Fruit fly (Drosophila melanogaster) whole organism, prepupa: ENCODE data around the gene Spn.

Experiments
- CG11902 ChIP-seq: fragments of 200-800 bp; sonication (Bioruptor generic); optimal IDR thresholded peaks from 3 replicates; lab custom pipeline; 2016; ENCODE audit warnings: missing biosample characterization, missing genetic modification characterization
- CG3032 ChIP-seq: fragments of 200-800 bp; optimal IDR thresholded peaks from 2 replicates; lab custom pipeline; 2019; ENCODE audit warnings: missing biosample characterization, mild to moderate bottlenecking, missing genetic modification characterization, moderate library complexity
- CG31627 ChIP-seq: fragments of 200-800 bp; sonication (Bioruptor generic); optimal IDR thresholded peaks from 3 replicates; lab custom pipeline; 2016; ENCODE audit warnings: missing biosample characterization, missing genetic modification characterization
- CG6163 ChIP-seq: fragments of 200-800 bp; sonication (Bioruptor generic); IDR thresholded peaks from 3 replicates; pipeline ENCODE4 v1.3.6; 2022; ENCODE audit warnings: missing biosample characterization, missing genetic modification characterization
- CG9139 ChIP-seq: fragments of 200-800 bp; sonication (Bioruptor generic); optimal IDR thresholded peaks from 3 replicates; lab custom pipeline; 2017; ENCODE audit warnings: missing biosample characterization, mild to moderate bottlenecking, missing genetic modification characterization
- Eip93F ChIP-seq: fragments of 200-800 bp; sonication (Bioruptor generic); optimal IDR thresholded peaks from 2 replicates; lab custom pipeline; 2016; ENCODE audit warnings: missing biosample characterization, mild to moderate bottlenecking, missing genetic modification characterization
- Gug ChIP-seq: fragments of 200-800 bp; sonication (Bioruptor generic); IDR thresholded peaks from 2 replicates; pipeline ENCODE4 v1.3.6; 2022; ENCODE audit warnings: missing biosample characterization, missing genetic modification characterization
- Hr38 ChIP-seq: sonication (Bioruptor generic); optimal IDR thresholded peaks from 2 replicates; lab custom pipeline; 2016; ENCODE audit warnings: missing biosample characterization, missing genetic modification characterization
- OdsH ChIP-seq: fragments of 200-800 bp; sonication (Bioruptor generic); optimal IDR thresholded peaks from 3 replicates; lab custom pipeline; 2016; ENCODE audit warnings: missing biosample characterization, missing genetic modification characterization
- Sox102F ChIP-seq: fragments of 200-800 bp; sonication (Bioruptor generic); optimal IDR thresholded peaks from 2 replicates; lab custom pipeline; 2016; ENCODE audit warnings: missing biosample characterization, mild to moderate bottlenecking, missing genetic modification characterization
- lz ChIP-seq: fragments of 200-800 bp; sonication (Bioruptor generic); optimal IDR thresholded peaks from 3 replicates; lab custom pipeline; 2016; ENCODE audit warnings: missing biosample characterization, missing genetic modification characterization

DNA sequence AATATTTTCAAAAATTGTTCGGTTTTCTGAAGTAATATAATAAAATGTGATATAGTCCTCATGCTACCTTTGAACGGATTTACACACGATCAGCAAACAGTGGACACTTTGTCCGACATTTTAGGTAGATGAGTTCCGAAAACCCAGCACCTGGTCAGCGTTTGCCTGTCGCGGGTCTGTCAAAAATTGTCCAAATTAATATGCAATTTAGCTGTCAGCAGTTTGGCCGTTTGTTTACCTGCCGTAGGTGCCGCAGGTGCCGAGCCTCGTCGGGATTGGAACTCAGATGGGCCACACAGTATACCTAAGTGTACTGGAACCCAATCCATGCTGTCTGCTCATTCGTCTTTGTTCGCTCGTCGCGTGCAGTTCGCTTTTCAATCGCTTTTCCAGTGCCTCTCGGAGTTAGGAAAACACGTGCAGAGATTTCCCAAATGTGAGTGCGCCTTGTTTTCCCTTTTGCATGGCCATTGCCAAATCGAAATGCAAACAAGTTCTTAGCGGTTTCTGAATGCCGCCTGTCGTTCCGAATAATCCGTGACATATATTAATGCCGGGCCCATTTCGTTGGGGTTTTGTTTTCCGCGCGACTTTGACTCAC is 71.1 kb downstream of the Spn start:
- TF ChIP-seq CG11902 (GFP tag; lab: Kevin White, UChicago) (no peak), CG6163 (GFP tag; lab: Robert Waterston, UW) (no peak), CG9139 (GFP tag; lab: Kevin White, UChicago) (no peak), Gug (GFP tag; lab: Robert Waterston, UW) (no peak), Eip93F (GFP tag; lab: Kevin White, UChicago) (no peak), CG31627 (GFP tag; lab: Kevin White, UChicago) (no peak), Sox102F (GFP tag; lab: Kevin White, UChicago) (no peak), Hr38 (GFP tag; lab: Kevin White, UChicago) (no peak), lz (GFP tag; lab: Kevin White, UChicago) (no peak), OdsH (GFP tag; lab: Kevin White, UChicago) (no peak), CG3032 (tag; lab: Kevin White, UChicago) (no peak)
